Comparison of ENCODE assay signal across 1 fruit fly cellular context in genomic region chr3R:20291106-20291505, dm6.
TF ChIP-seq lines count a peak whose summit lies in the region.

No protein-coding gene starts in this region.

TF ChIP-seq in whole organism, embryonic, 481 proteins besides CTCF, POLR2A, EP300 and RAD21 (continued from another document):
- no peak for TF ChIP-seq schlank (tag; optimal IDR thresholded peaks at IDR 0.05; lab: Kevin White, UChicago)
- TF ChIP-seq NC2β (GFP tag; optimal IDR thresholded peaks at IDR 0.05; lab: Kevin White, UChicago) = no peak
- peak; percentile 70 for TF ChIP-seq CG1832 (GFP tag; optimal IDR thresholded peaks at IDR 0.05; lab: Kevin White, UChicago)
- TF ChIP-seq crol (GFP tag; IDR thresholded peaks at IDR 0.05; lab: Robert Waterston, UW) = peak; percentile 47; the same call in 1 of the 2 replicates
- no peak for TF ChIP-seq ato (GFP tag; IDR thresholded peaks at IDR 0.05; lab: Robert Waterston, UW; ENCODE audit: partially characterized antibody)
- TF ChIP-seq Rx (GFP tag; IDR thresholded peaks at IDR 0.05; lab: Robert Waterston, UW) = no peak
- TF ChIP-seq CG8765 (GFP tag; IDR thresholded peaks at IDR 0.05; lab: Robert Waterston, UW) = no peak
- TF ChIP-seq CG10321 (GFP tag; IDR thresholded peaks at IDR 0.05; lab: Robert Waterston, UW) = peak; percentile 50
